Fruit fly (Drosophila melanogaster) whole organism, pupa: ENCODE data around the gene CG42749.

Source experiments
- CG15710 ChIP-seq: fragments of 200-800 bp; sonication (Bioruptor generic); optimal IDR thresholded peaks from 2 replicates; lab custom pipeline; 2018; ENCODE audit warnings: missing biosample characterization, mild to moderate bottlenecking, missing genetic modification characterization, moderate library complexity
- CG8159 ChIP-seq: fragments of 200-800 bp; sonication (Bioruptor generic); optimal IDR thresholded peaks from 3 replicates; lab custom pipeline; 2018; ENCODE audit warnings: missing biosample characterization, mild to moderate bottlenecking, missing genetic modification characterization, moderate library complexity
- CG8301 ChIP-seq: fragments of 200-800 bp; sonication (Bioruptor generic); optimal IDR thresholded peaks from 2 replicates; lab custom pipeline; 2018; ENCODE audit warnings: missing biosample characterization, mild to moderate bottlenecking, missing genetic modification characterization
- EcR ChIP-seq: fragments of 200-800 bp; sonication (Bioruptor generic); optimal IDR thresholded peaks from 3 replicates; lab custom pipeline; 2019; ENCODE audit warnings: missing biosample characterization, missing genetic modification characterization, mild to moderate bottlenecking, moderate library complexity, missing genetic modification reagents
- Pif1B ChIP-seq: fragments of 200-800 bp; sonication (Bioruptor generic); optimal IDR thresholded peaks from 3 replicates; lab custom pipeline; 2016; ENCODE audit warnings: missing biosample characterization, missing genetic modification characterization
- fd96Ca ChIP-seq: fragments of 200-800 bp; sonication (Bioruptor generic); IDR thresholded peaks from 3 replicates; pipeline ENCODE4 v1.3.6; 2022; ENCODE audit warnings: missing biosample characterization, missing genetic modification characterization

dm6 chrX:5323636-5324035, 27.8 kb downstream of the CG42749 start, which contains the start of gene Mcm3:
- no peak for TF ChIP-seq EcR (GFP tag; lab: Kevin White, UChicago)
- no peak for TF ChIP-seq CG8159 (tag; lab: Kevin White, UChicago)
- no peak for TF ChIP-seq CG8301
- TF ChIP-seq Pif1B (GFP tag; lab: Kevin White, UChicago): no peak
- TF ChIP-seq CG15710 (tag; lab: Kevin White, UChicago): no peak
- TF ChIP-seq fd96Ca: no peak
